Fruit fly (Drosophila melanogaster) whole organism, larva: ENCODE data around the gene CG4074.

Source experiments
- noc ChIP-seq: fragments of 200-800 bp; sonication (Bioruptor generic); optimal IDR thresholded peaks from 3 replicates; lab custom pipeline; 2019; ENCODE audit warnings: missing biosample characterization, mild to moderate bottlenecking, missing genetic modification characterization, moderate library complexity

Gene CG4074

DNA sequence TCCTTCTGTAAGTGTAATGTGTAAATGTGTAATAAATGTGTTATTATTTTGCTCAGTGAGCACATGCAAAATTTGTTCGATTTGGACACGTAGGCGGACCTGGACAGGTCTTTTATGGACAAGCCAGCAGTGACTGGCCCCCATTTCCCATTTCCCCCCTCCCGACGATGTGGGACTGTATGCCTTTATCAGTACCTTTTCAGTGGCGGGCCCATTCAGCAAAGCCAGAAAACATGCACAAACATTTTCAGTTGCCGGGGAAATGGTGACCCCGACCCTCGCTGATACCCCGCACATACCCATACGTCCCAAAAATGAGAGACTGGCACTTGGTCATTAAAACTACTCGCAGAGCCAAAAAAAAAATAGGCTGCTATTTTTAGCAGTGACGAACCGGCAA lies 33.0 kb downstream of the CG4074 start:
- TF ChIP-seq noc (tag; lab: Kevin White, UChicago): no peak

DNA sequence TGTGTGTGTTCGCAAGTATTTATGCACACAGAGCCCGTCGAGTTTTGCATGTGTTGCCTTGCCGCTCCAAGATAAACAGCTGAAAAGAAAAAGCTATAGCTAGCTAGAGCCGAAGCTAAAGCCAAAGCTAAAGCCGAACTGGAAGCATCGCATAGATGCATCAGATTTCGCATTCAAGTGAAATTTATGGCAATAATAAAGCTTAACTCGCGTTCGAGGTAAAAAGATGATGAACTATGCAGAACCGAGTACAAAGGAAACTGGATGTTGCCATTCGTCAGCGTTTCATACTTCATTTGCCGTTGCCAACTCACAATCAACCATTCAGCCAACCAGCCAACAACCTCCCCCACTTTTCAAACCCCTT lies 35.1 kb downstream of the CG4074 start:
- no peak for TF ChIP-seq noc (tag; lab: Kevin White, UChicago)

- no peak for TF ChIP-seq noc (tag; lab: Kevin White, UChicago)
Measured at dm6 chr3L:20733530-20734257, 35.6 kb downstream of the CG4074 start.

DNA sequence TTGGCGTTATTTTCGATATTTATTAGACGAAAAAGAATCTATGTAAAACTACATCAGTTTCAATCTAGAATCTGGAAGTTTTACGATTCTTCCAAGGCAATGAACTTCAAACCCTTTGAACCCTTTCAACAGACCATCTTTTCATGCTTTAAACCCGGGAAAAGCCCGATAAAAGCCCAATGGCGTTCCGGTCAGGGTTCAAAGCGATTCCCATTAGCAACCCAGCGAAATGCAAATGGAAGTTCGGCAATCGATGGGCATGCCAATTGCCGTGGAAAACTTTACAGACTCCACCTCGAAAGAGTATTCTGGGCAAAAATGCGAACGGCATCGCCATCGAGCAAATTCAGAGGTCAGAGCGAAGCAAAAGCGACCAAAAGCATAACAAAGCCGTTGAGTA lies 36.8 kb downstream of the CG4074 start:
- no peak for TF ChIP-seq noc (tag; lab: Kevin White, UChicago)

dm6 chr3L:20730323-20731238 lies 38.7 kb downstream of the CG4074 start, which contains the start of gene CG13252:
TSS of gene CG13252 (plus strand) at chr3L:20730591.
- no peak for TF ChIP-seq noc (tag; lab: Kevin White, UChicago)

dm6 chr3L:20729415-20729814 lies 39.9 kb downstream of the CG4074 start:
- TF ChIP-seq noc (tag; lab: Kevin White, UChicago): no peak

dm6 chr3L:20719100-20719499 lies 50.2 kb downstream of the CG4074 start, which contains the start of gene cmpy:
TSS of gene cmpy (minus strand) at chr3L:20719200.
- no peak for TF ChIP-seq noc (tag; lab: Kevin White, UChicago)
